Worm (Caenorhabditis elegans) whole organism, mixed stage, embryonic: ENCODE data around the gene col-172.

Experiments used
- ceh-39 ChIP-seq: fragments of 150-350 bp; optimal IDR thresholded peaks from 2 replicates; lab custom pipeline; 2014; ENCODE audit warnings: missing biosample characterization, missing genetic modification characterization
- flh-1 ChIP-seq: fragments of 200-800 bp; sonication (Bioruptor generic); optimal IDR thresholded peaks from 2 replicates; lab custom pipeline; 2018; ENCODE audit warnings: mild to moderate bottlenecking, missing genetic modification characterization, moderate library complexity, missing compliant biosample characterization
- lsy-2 ChIP-seq: fragments of 150-350 bp; optimal IDR thresholded peaks from 2 replicates; lab custom pipeline; 2014; ENCODE audit warnings: missing biosample characterization, missing genetic modification characterization
- pha-4 ChIP-seq: fragments of 150-350 bp; optimal IDR thresholded peaks from 2 replicates; lab custom pipeline; 2018; ENCODE audit warnings: missing biosample characterization, missing genetic modification reagents, missing genetic modification characterization
- sptf-1 ChIP-seq: sonication (generic microtip); optimal IDR thresholded peaks from 2 replicates; lab custom pipeline; 2017; ENCODE audit warnings: mild to moderate bottlenecking, missing genetic modification characterization, moderate library complexity, missing compliant biosample characterization
- ztf-11 ChIP-seq: fragments of 150-350 bp; optimal IDR thresholded peaks from 2 replicates; lab custom pipeline; 2014; ENCODE audit warnings: missing biosample characterization, missing genetic modification characterization

- TF ChIP-seq lsy-2 (tag; lab: Kevin White, UChicago), result no peak
- TF ChIP-seq pha-4 (tag; lab: Kevin White, UChicago), result no peak
- TF ChIP-seq ztf-11 (tag; lab: Kevin White, UChicago), result no peak
- no peak for TF ChIP-seq ceh-39 (tag; lab: Kevin White, UChicago)
- TF ChIP-seq flh-1 (GFP tag; lab: Kevin White, UChicago), result no peak
- no peak for TF ChIP-seq sptf-1 (tag; lab: Kevin White, UChicago)
Measured at ce11 chrX:6688953-6689562, 16.4 kb downstream of the col-172 start.
